Worm (Caenorhabditis elegans): ENCODE results near the gene rab-21.

ce11 chrII:8716231-8716878, 1.5 kb upstream of the rab-21 start, which contains the start of the genes cyn-11 and T01B7.5:
- peak; percentile 12 for TF ChIP-seq swsn-7 (tag; optimal IDR thresholded peaks at IDR 0.05)
- peak; percentile 47 for TF ChIP-seq mep-1 (tag; optimal IDR thresholded peaks at IDR 0.05)
- no peak for TF ChIP-seq nhr-90 (tag; optimal IDR thresholded peaks at IDR 0.05; ENCODE audit: poor library complexity)
- TF ChIP-seq ceh-82 (tag; optimal IDR thresholded peaks at IDR 0.05) = peak in 1 of 3 experiments; percentile 18
- TF ChIP-seq nhr-85 (tag) = no peak
- TF ChIP-seq nhr-11 (tag; optimal IDR thresholded peaks at IDR 0.05) = no peak
- TF ChIP-seq unc-98 (GFP tag; IDR thresholded peaks at IDR 0.05) = no peak
- TF ChIP-seq ets-5 (GFP tag; IDR thresholded peaks at IDR 0.05) = no peak
- TF ChIP-seq aly-2 (tag; optimal IDR thresholded peaks at IDR 0.05) = no peak
- TF ChIP-seq mef-2 (tag; optimal IDR thresholded peaks at IDR 0.05) = no peak
- TF ChIP-seq sup-37 (GFP tag; optimal IDR thresholded peaks at IDR 0.05) = no peak
- TF ChIP-seq unc-62 (GFP tag; optimal IDR thresholded peaks at IDR 0.05) = no peak
- TF ChIP-seq efl-1 (optimal IDR thresholded peaks at IDR 0.05) = peak; percentile 32 to 36
- TF ChIP-seq efl-1 (GFP tag; optimal IDR thresholded peaks at IDR 0.05 in 1 of 2) = peak; percentile 25 to 86

All from whole organism, L1 larva.